Worm (Caenorhabditis elegans) whole organism, midembryonic: Measurements from ENCODE around the gene srw-84.

Source experiments
- T22C8.4 ChIP-seq: fragments of 200-800 bp; sonication (Bioruptor generic); IDR thresholded peaks from 2 replicates; pipeline ENCODE4 v1.3.6; 2022; ENCODE audit warnings: missing genetic modification characterization, missing compliant biosample characterization
- cog-1 ChIP-seq: sonication (generic microtip); optimal IDR thresholded peaks from 2 replicates; lab custom pipeline; 2016; ENCODE audit warnings: missing genetic modification characterization, missing compliant biosample characterization
- flt-1 ChIP-seq: fragments of 200-800 bp; sonication (Bioruptor generic); IDR thresholded peaks from 2 replicates; pipeline ENCODE4 v1.3.6; 2022; ENCODE audit warnings: missing genetic modification characterization, missing compliant biosample characterization
- klf-2 ChIP-seq: fragments of 200-800 bp; sonication (Bioruptor generic); conservative IDR thresholded peaks from 2 replicates; pipeline ENCODE4 v1.3.6; 2022; ENCODE audit warnings: missing genetic modification reagents, missing genetic modification characterization, missing compliant biosample characterization
- med-1 ChIP-seq: sonication (generic microtip); optimal IDR thresholded peaks from 2 replicates; lab custom pipeline; 2017; ENCODE audit warnings: missing genetic modification characterization, mild to moderate bottlenecking, missing compliant biosample characterization, antibody characterized with exemption, missing genetic modification reagents; ENCODE audit not compliant: insufficient read depth
- ref-1 ChIP-seq: fragments of 200-800 bp; sonication (Bioruptor generic); conservative IDR thresholded peaks from 2 replicates; pipeline ENCODE4 v1.3.6; 2022; ENCODE audit warnings: missing genetic modification reagents, missing genetic modification characterization, missing compliant biosample characterization
- tab-1 ChIP-seq: fragments of 200-800 bp; sonication (Bioruptor generic); IDR thresholded peaks from 2 replicates; pipeline ENCODE4 v1.3.6; 2022; ENCODE audit warnings: missing genetic modification characterization, missing compliant biosample characterization
- ztf-23 ChIP-seq: fragments of 200-800 bp; sonication (Bioruptor generic); IDR thresholded peaks from 2 replicates; pipeline ENCODE4 v1.3.6; 2022; ENCODE audit warnings: missing genetic modification reagents, missing genetic modification characterization, missing compliant biosample characterization
- ztf-29 ChIP-seq: fragments of 200-800 bp; sonication (Bioruptor generic); IDR thresholded peaks from 2 replicates; pipeline ENCODE4 v1.3.6; 2022; ENCODE audit warnings: missing genetic modification reagents, missing genetic modification characterization, missing compliant biosample characterization

DNA sequence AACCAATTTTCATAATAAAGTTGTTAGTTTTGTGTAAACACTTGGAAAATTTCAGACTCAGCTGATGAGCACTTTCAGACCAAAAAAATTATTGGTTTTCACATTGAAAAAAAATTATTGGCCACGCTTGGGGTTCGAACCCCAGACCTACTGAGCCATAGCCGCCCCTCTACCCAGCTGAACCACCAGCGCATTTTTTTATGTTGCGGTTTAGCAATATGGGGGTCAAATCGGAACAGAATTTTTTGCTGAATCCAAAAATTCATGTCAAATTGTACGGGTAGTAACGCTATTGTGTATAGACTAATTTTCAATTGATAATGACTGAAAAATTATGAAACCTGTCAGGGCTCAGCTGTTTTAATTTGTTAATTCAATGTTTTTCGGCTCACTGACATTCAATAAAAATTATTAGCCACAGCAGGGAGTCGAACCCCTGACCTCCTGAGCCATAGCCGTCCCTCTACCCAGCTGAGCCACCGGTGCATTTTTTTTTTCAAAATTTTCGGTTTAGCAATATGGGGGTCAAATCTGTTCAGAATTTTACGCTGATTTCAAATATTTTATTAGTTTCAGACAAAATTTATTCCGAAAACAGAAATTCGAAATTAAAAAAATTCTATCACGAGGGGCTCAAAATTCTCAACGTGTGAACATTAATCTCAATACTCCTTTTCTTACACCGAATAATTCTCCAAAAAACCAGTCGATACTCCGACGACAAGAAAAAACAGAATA is 15.7 kb downstream of the srw-84 start:
- TF ChIP-seq flt-1 (no peak), med-1 (GFP tag; lab: Kevin White, UChicago) (no peak), ref-1 (GFP tag; lab: Robert Waterston, UW) (no peak), tab-1 (GFP tag; lab: Robert Waterston, UW) (no peak), T22C8.4 (no peak), cog-1 (tag; lab: Kevin White, UChicago) (no peak), ztf-29 (GFP tag; lab: Robert Waterston, UW) (no peak), ztf-23 (GFP tag; lab: Robert Waterston, UW) (no peak), klf-2 (GFP tag; lab: Robert Waterston, UW) (no peak)
